Worm (Caenorhabditis elegans): ENCODE data around the gene F20B6.6.

ce11 chrX:4159185-4159871, 42.7 kb downstream of the F20B6.6 start:
- TF ChIP-seq ztf-11 (tag; optimal IDR thresholded peaks at IDR 0.05) (no peak), nhr-11 (tag; optimal IDR thresholded peaks at IDR 0.05) (no peak), peb-1 (tag; optimal IDR thresholded peaks at IDR 0.05) (no peak), lin-11 (tag; optimal IDR thresholded peaks at IDR 0.05) (no peak), lin-39 (tag; optimal IDR thresholded peaks at IDR 0.05) (no peak)
